Fruit fly (Drosophila melanogaster): ENCODE measurements around the gene Eaat1.

DNA sequence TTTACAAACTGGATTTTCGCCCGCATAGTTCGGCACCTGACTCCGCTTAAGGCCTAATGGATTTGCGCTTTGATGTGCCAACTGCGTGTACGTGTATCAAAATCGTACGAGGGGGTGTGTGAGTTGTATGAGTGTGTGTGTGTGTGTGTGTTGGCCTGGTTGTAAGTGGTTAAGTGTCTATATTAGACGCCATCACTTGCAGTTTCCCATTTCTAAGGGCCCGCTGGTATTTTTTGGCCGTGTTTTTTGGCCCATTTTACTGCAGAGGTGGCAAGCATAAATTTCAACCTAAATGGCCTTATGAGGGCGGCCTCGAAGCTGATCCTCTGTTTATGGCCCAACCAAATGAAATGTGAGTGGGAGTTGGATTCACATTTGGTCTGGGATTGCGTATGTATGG, 36.4 kb downstream of the Eaat1 start:
- TF ChIP-seq CG7045 (GFP tag; optimal IDR thresholded peaks at IDR 0.05) (no peak), cic (GFP tag; optimal IDR thresholded peaks at IDR 0.05) (no peak), Hr96 (GFP tag; optimal IDR thresholded peaks at IDR 0.05) (no peak)

Measured in whole organism, adult.